Fruit fly (Drosophila melanogaster): ENCODE data around the gene CG9459.

The CG9459 gene

dm6 chr3R:9771519-9771972, 46.6 kb downstream of the CG9459 start, which contains the start of gene CG9471 (continued):
- TF ChIP-seq CG1602 (GFP tag; optimal IDR thresholded peaks at IDR 0.05) (peak; percentile 87), bowl (GFP tag; IDR thresholded peaks at IDR 0.05) (peak; percentile 85), ap (GFP tag; IDR thresholded peaks at IDR 0.05) (peak; percentile 90), CG2678 (tag; optimal IDR thresholded peaks at IDR 0.05) (peak; percentile 95), wek (GFP tag; optimal IDR thresholded peaks at IDR 0.05) (peak; percentile 73), abd-A (tag; optimal IDR thresholded peaks at IDR 0.05) (no peak), Kr (GFP tag; optimal IDR thresholded peaks at IDR 0.05) (no peak), zen2 (GFP tag; IDR thresholded peaks at IDR 0.05; ENCODE audit: partially characterized antibody) (no peak), Spps (tag; optimal IDR thresholded peaks at IDR 0.05) (peak; percentile 83), jumu (GFP tag; optimal IDR thresholded peaks at IDR 0.05) (peak; percentile 86), CG13296 (GFP tag; optimal IDR thresholded peaks at IDR 0.05) (peak; percentile 91), pan (optimal IDR thresholded peaks at IDR 0.05) (no peak), pan (GFP tag; optimal IDR thresholded peaks at IDR 0.05 in 1 of 2, IDR thresholded peaks at IDR 0.05 in 1 of 2) (peak in 1 of 2 experiments; percentile 95), CG11456 (GFP tag; IDR thresholded peaks at IDR 0.05) (peak; percentile 88), cwo (GFP tag; optimal IDR thresholded peaks at IDR 0.05) (peak; percentile 85), corto (GFP tag; optimal IDR thresholded peaks at IDR 0.05) (peak; percentile 86), CG7786 (GFP tag; optimal IDR thresholded peaks at IDR 0.05) (peak; percentile 93), btn (GFP tag; optimal IDR thresholded peaks at IDR 0.05) (peak; percentile 25), BEAF-32 (GFP tag; optimal IDR thresholded peaks at IDR 0.05) (peak; percentile 37), CG2199 (GFP tag; IDR thresholded peaks at IDR 0.05) (0 out of 3 replicates have a peak, but pooled peaks have one; percentile 52), CG8281 (tag; optimal IDR thresholded peaks at IDR 0.05) (peak; percentile 68), ttk (GFP tag; IDR thresholded peaks at IDR 0.05) (peak; percentile 87), Ada2b (GFP tag; IDR thresholded peaks at IDR 0.05) (peak; percentile 93), pita (GFP tag; optimal IDR thresholded peaks at IDR 0.05) (no peak), CG1529 (GFP tag; optimal IDR thresholded peaks at IDR 0.05) (peak; percentile 80), CG17361 (GFP tag; IDR thresholded peaks at IDR 0.05) (peak; percentile 93), Neu2 (GFP tag; optimal IDR thresholded peaks at IDR 0.05; ENCODE audit: borderline replicate concordance) (peak; percentile 65), CG7556 (GFP tag; optimal IDR thresholded peaks at IDR 0.05) (peak; percentile 90), dmrt99B (tag; optimal IDR thresholded peaks at IDR 0.05) (peak; percentile 91), CG2202 (tag; optimal IDR thresholded peaks at IDR 0.05) (peak; percentile 76), CG6175 (GFP tag; IDR thresholded peaks at IDR 0.05) (peak; percentile 67; the same call in 1 of the 3 replicates), CG9797 (GFP tag; optimal IDR thresholded peaks at IDR 0.05) (no peak), wdn (GFP tag; IDR thresholded peaks at IDR 0.05) (peak; percentile 89), CG17612 (GFP tag; IDR thresholded peaks at IDR 0.05) (peak; percentile 78), CG16863 (GFP tag; optimal IDR thresholded peaks at IDR 0.05) (peak; percentile 86), CG5180 (GFP tag; optimal IDR thresholded peaks at IDR 0.05) (peak; percentile 70), schlank (tag; optimal IDR thresholded peaks at IDR 0.05) (peak; percentile 84), CG18764 (GFP tag; optimal IDR thresholded peaks at IDR 0.05) (peak; percentile 82), sisA (GFP tag; IDR thresholded peaks at IDR 0.05) (peak; percentile 93), CG10979 (tag; optimal IDR thresholded peaks at IDR 0.05) (peak; percentile 86), Elba2 (GFP tag; optimal IDR thresholded peaks at IDR 0.05) (peak; percentile 54), crp (GFP tag; optimal IDR thresholded peaks at IDR 0.05) (peak in 1 of 2 experiments; percentile 38), NK7.1 (GFP tag; optimal IDR thresholded peaks at IDR 0.05) (peak; percentile 85), tio (GFP tag; optimal IDR thresholded peaks at IDR 0.05) (no peak), tna (GFP tag; IDR thresholded peaks at IDR 0.05; ENCODE audit: partially characterized antibody) (no peak), NFAT (GFP tag; IDR thresholded peaks at IDR 0.05) (peak; percentile 72), ranshi (GFP tag; IDR thresholded peaks at IDR 0.05) (peak; percentile 94), Vsx1 (GFP tag; optimal IDR thresholded peaks at IDR 0.05) (peak; percentile 74), cas (GFP tag; IDR thresholded peaks at IDR 0.05) (peak; percentile 91), pros (GFP tag; optimal IDR thresholded peaks at IDR 0.05) (no peak)

Measured in whole organism, embryonic.